Worm (Caenorhabditis elegans) whole organism, midembryonic: ENCODE results near the gene cash-1.

ENCODE experiments used
- T22C8.4 ChIP-seq: fragments of 200-800 bp; sonication (Bioruptor generic); IDR thresholded peaks from 2 replicates; pipeline ENCODE4 v1.3.6; 2022; ENCODE audit warnings: missing genetic modification characterization, missing compliant biosample characterization
- cog-1 ChIP-seq: sonication (generic microtip); optimal IDR thresholded peaks from 2 replicates; lab custom pipeline; 2016; ENCODE audit warnings: missing genetic modification characterization, missing compliant biosample characterization
- flt-1 ChIP-seq: fragments of 200-800 bp; sonication (Bioruptor generic); IDR thresholded peaks from 2 replicates; pipeline ENCODE4 v1.3.6; 2022; ENCODE audit warnings: missing genetic modification characterization, missing compliant biosample characterization
- klf-2 ChIP-seq: fragments of 200-800 bp; sonication (Bioruptor generic); conservative IDR thresholded peaks from 2 replicates; pipeline ENCODE4 v1.3.6; 2022; ENCODE audit warnings: missing genetic modification reagents, missing genetic modification characterization, missing compliant biosample characterization
- med-1 ChIP-seq: sonication (generic microtip); optimal IDR thresholded peaks from 2 replicates; lab custom pipeline; 2017; ENCODE audit warnings: missing genetic modification characterization, mild to moderate bottlenecking, missing compliant biosample characterization, antibody characterized with exemption, missing genetic modification reagents; ENCODE audit not compliant: insufficient read depth
- ref-1 ChIP-seq: fragments of 200-800 bp; sonication (Bioruptor generic); conservative IDR thresholded peaks from 2 replicates; pipeline ENCODE4 v1.3.6; 2022; ENCODE audit warnings: missing genetic modification reagents, missing genetic modification characterization, missing compliant biosample characterization
- tab-1 ChIP-seq: fragments of 200-800 bp; sonication (Bioruptor generic); IDR thresholded peaks from 2 replicates; pipeline ENCODE4 v1.3.6; 2022; ENCODE audit warnings: missing genetic modification characterization, missing compliant biosample characterization
- ztf-23 ChIP-seq: fragments of 200-800 bp; sonication (Bioruptor generic); IDR thresholded peaks from 2 replicates; pipeline ENCODE4 v1.3.6; 2022; ENCODE audit warnings: missing genetic modification reagents, missing genetic modification characterization, missing compliant biosample characterization
- ztf-29 ChIP-seq: fragments of 200-800 bp; sonication (Bioruptor generic); IDR thresholded peaks from 2 replicates; pipeline ENCODE4 v1.3.6; 2022; ENCODE audit warnings: missing genetic modification reagents, missing genetic modification characterization, missing compliant biosample characterization

The cash-1 gene

DNA sequence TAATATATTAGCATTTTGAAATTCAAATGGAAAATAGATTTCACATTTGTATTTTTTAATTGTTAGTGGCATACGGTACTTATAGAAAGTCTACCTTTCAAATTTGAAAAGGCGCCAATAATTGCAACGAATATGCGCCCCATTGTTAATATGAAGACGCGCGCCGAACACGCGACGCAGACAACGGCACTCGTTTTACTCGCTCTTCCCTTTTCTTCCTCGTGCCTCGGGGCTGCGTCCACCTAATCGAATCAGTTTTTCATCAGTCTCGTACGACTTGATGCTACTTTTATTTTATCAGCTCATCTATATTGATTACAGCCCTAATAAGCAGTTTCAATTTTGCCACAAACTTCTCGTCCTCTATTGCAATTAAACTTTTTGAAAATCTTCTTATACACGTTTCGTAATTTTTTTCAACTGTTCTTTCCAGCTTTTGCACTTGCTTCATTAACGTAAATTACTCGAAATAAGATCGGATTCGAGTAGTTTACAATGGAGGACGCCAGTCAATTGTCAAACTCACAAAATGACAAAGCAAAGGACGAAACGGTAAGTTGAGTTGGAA lies at the start of gene cash-1:
Gene cash-1 (plus strand): TSS at position 432 of the 568 bp plus-strand sequence.
- TF ChIP-seq ref-1 (GFP tag; lab: Robert Waterston, UW) (no peak), ztf-23 (GFP tag; lab: Robert Waterston, UW) (0 out of 2 replicates have a peak, but pooled peaks have one; percentile 18)

DNA sequence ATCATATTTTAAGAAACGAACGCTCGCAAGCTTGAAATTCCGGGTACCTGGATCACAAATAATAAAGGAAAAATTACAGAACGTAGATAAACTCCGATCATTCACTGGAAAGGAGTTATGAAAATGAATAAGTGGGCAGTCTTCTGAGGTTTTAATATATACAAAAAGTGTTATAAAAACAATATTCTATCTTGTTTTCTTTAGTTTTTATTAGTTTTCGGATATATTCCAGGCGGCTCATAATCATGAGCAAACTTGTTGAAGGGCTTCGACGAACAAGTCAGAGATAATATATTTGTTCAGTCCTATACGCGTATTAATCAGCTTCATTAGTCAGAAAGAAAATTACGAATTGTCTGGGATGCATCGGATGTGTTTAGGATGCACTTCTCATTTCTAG lies 48.1 kb upstream of the cash-1 start, which contains the start of gene gcy-6:
Gene gcy-6 (minus strand): TSS at position 101 of the 400 bp plus-strand sequence.
- TF ChIP-seq klf-2 (GFP tag; lab: Robert Waterston, UW) (no peak), tab-1 (no peak), med-1 (no peak), ztf-23 (GFP tag; lab: Robert Waterston, UW) (no peak), ref-1 (GFP tag; lab: Robert Waterston, UW) (no peak), flt-1 (no peak), cog-1 (tag; lab: Kevin White, UChicago) (no peak), T22C8.4 (GFP tag; lab: Robert Waterston, UW) (no peak), ztf-29 (GFP tag; lab: Robert Waterston, UW) (no peak)

DNA sequence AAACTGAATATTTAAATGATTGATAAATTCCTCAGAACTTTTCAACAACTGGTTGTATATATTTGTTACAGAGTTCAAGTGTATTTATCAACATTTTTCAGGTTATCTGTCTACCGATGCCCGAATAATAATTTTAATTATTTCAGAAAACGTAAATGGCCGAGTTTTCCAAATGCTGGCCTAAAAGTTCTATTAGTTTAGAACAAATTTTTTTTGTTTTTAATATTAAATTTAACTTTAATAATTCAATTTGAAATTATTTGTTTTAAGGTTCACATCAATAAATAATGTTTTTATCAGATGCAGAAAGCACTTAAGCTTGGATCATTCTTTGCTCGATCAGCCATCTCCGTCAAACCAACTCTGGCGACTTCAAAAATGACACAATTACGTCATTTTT lies 47.7 kb upstream of the cash-1 start, which contains the start of gene trx-2:
Gene trx-2 (plus strand): TSS at position 301 of the 400 bp plus-strand sequence.
- TF ChIP-seq ztf-29 (GFP tag; lab: Robert Waterston, UW), result no peak
- TF ChIP-seq med-1, result no peak
- TF ChIP-seq ref-1 (GFP tag; lab: Robert Waterston, UW), result no peak
- no peak for TF ChIP-seq T22C8.4 (GFP tag; lab: Robert Waterston, UW)
- TF ChIP-seq flt-1, result no peak
- no peak for TF ChIP-seq cog-1 (tag; lab: Kevin White, UChicago)
- TF ChIP-seq klf-2 (GFP tag; lab: Robert Waterston, UW), result no peak
- no peak for TF ChIP-seq ztf-23 (GFP tag; lab: Robert Waterston, UW)
- no peak for TF ChIP-seq tab-1

DNA sequence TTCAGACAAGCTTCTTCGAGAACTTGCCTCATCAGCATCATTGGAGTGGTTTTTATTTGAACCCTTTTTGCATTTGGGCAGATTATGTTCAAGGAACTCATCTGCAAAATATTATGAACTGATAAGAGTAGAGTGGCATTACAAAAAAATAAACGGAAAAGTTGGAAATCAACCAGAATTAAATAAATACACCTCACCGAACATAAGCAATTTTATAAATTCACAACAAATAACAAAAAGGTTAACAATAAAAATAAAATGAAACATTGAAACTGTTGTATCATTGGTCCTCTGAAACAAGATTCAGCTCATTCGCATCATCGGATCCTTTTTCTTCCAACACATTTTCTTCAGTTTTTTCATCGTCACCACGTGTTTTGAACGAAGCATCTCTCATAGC lies 44.8 kb upstream of the cash-1 start, which contains the start of gene asps-1:
Gene asps-1 (minus strand): TSS at position 101 of the 400 bp plus-strand sequence.
- no peak for TF ChIP-seq T22C8.4 (GFP tag; lab: Robert Waterston, UW)
- TF ChIP-seq ref-1 (GFP tag; lab: Robert Waterston, UW), result no peak
- TF ChIP-seq cog-1 (tag; lab: Kevin White, UChicago), result no peak
- no peak for TF ChIP-seq med-1
- no peak for TF ChIP-seq flt-1
- TF ChIP-seq klf-2 (GFP tag; lab: Robert Waterston, UW), result no peak
- no peak for TF ChIP-seq ztf-23 (GFP tag; lab: Robert Waterston, UW)
- TF ChIP-seq ztf-29 (GFP tag; lab: Robert Waterston, UW), result no peak
- no peak for TF ChIP-seq tab-1

DNA sequence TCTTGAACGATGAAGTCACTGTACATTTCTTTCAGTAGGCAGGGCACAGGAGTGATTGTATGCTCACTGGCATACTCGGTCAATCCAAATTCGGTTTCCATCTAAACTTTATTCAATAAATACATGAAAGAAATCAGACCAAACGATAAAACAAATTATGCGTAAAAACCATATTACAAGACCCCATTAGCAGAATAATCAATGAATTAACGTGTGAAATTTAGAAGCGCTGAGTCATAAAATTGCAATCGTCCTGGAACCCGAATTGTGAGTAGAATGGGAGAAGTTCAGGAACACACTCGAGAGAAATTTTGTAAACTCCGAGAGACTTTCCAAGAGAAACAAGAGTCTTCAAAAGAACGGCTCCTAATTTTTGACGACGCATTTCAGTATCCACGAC lies 42.6 kb upstream of the cash-1 start, which contains the start of gene B0024.11:
Gene B0024.11 (minus strand): TSS at position 101 of the 400 bp plus-strand sequence.
- no peak for TF ChIP-seq T22C8.4 (GFP tag; lab: Robert Waterston, UW)
- TF ChIP-seq flt-1, result no peak
- TF ChIP-seq ref-1 (GFP tag; lab: Robert Waterston, UW), result no peak
- no peak for TF ChIP-seq med-1
- no peak for TF ChIP-seq cog-1 (tag; lab: Kevin White, UChicago)
- TF ChIP-seq klf-2 (GFP tag; lab: Robert Waterston, UW), result no peak

DNA sequence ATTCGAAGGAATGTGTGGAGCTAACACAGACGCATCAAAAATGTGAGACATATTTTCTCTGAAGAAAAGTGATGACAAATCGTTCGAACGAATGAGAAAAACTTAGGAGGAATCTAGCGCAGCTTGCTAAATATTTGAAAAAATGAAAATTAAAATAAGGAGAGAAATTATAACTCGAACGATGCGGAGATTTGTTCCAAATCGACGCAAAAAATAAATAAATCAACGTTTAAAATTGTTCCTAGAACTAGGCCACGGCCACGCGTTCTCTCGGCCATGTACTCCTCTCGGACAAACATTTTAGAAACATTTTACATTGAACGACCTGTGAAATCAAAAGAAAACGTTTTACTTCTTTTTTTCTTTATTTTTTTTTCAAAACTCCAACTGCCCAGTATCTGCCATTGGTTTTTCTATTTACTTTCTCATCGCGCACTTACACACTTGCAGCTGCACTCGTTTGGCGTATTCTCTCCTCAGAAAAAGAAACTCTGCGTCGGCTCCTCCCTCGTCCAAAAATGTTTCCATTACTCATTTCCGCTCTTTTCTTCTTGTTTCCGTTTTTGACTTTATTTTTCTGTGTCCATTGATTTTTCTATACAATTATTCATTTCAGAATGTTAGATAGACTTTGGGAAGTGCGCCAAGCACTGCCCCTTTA lies 41.8 kb upstream of the cash-1 start, which contains the start of the genes gna-1 and B0024.13:
Gene gna-1 (minus strand): TSS at position 51 of the 661 bp plus-strand sequence.
Gene B0024.13 (plus strand): TSS at position 611 of the 661 bp plus-strand sequence.
- TF ChIP-seq ztf-23 (GFP tag; lab: Robert Waterston, UW), result peak; percentile 69; the same call in 1 of the 2 replicates
- TF ChIP-seq med-1, result no peak

DNA sequence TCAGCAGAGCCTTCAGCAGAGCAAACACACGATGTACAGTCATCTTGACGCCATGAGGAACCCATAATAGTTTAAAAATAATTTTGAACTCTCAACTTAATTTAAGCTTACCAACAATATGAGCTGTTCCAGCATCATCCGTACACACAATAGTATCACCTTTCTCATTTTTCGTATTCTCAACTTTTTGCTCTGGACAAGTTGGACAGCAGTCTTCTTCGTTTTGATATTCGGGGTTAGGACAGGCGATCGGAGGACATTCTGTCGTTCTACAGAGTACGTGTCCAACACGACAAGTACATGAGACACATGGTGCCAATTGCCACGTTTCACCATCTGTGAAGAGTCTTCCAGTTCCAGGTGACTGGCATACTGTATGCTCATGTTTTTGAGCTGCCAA lies 38.5 kb upstream of the cash-1 start:
- TF ChIP-seq ztf-29 (GFP tag; lab: Robert Waterston, UW) (no peak), med-1 (no peak), T22C8.4 (GFP tag; lab: Robert Waterston, UW) (no peak), tab-1 (no peak), ztf-23 (GFP tag; lab: Robert Waterston, UW) (no peak), cog-1 (tag; lab: Kevin White, UChicago) (no peak), ref-1 (GFP tag; lab: Robert Waterston, UW) (no peak)

DNA sequence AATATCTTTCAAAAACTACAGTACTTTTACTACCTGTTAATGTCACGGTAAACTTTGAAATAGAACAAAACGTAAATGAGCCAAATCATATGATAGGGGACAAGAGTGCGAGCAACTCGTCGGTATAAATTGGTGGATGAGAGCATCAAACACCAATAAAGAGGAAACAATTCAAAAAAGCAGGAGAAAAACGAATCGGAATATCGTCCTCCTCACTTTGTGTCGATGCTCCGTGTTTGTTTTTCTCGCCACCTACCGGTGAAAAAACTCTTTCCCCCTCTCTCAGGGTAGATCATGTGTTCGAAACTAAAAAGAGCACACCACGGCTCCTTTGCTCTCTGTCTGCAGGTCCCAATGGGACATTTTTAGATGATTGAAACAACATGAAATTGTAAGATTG lies 34.0 kb upstream of the cash-1 start:
- TF ChIP-seq klf-2 (GFP tag; lab: Robert Waterston, UW) (no peak), flt-1 (no peak), ztf-29 (GFP tag; lab: Robert Waterston, UW) (no peak)

DNA sequence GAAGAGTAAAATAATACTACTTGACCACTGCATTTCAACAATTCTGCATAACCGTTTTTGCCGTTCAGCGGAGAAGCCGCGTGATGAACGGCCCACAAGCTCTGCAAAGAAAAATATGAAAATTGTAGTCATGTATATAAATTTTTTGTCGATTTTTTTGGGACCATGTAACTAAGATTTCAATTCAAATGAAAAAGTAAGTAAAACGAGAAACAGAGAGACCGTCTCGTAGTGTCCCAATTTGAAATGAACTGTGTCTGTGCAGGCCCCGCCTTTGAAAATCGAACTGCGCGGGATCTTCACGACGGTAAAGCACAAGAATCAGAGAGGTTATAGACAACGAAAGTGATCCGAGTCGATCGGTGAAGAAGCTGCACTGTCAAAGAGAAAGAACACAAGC lies 30.0 kb upstream of the cash-1 start, which contains the start of gene crm-1:
Gene crm-1 (minus strand): TSS at position 101 of the 400 bp plus-strand sequence.
- TF ChIP-seq med-1, result no peak
- no peak for TF ChIP-seq flt-1
- TF ChIP-seq tab-1, result no peak
- TF ChIP-seq T22C8.4 (GFP tag; lab: Robert Waterston, UW), result no peak
- no peak for TF ChIP-seq klf-2 (GFP tag; lab: Robert Waterston, UW)
- no peak for TF ChIP-seq ztf-29 (GFP tag; lab: Robert Waterston, UW)
- no peak for TF ChIP-seq cog-1 (tag; lab: Kevin White, UChicago)
- TF ChIP-seq ref-1 (GFP tag; lab: Robert Waterston, UW), result no peak
- no peak for TF ChIP-seq ztf-23 (GFP tag; lab: Robert Waterston, UW)

DNA sequence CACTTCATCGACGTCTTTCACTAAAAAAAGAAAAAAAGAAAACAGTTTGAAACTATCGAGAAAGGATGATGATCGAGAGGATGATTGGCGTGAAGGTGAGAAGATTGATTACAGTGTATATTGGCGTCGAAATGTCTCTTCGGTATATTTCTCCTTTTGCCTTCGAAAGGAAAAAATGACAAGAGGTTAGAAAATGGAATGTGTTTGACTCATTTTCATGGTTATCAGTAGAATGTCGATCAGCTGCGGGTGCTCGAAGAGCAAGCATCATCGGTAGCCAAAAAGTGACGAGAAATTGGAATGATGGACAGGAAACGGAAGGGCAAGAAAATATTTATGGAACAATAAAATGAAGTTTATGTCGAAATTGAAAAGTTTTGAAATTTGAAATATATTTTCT lies 28.2 kb upstream of the cash-1 start:
- TF ChIP-seq med-1 (no peak), ztf-29 (GFP tag; lab: Robert Waterston, UW) (no peak), ztf-23 (GFP tag; lab: Robert Waterston, UW) (no peak), tab-1 (no peak), flt-1 (no peak), cog-1 (tag; lab: Kevin White, UChicago) (no peak), T22C8.4 (GFP tag; lab: Robert Waterston, UW) (no peak), ref-1 (GFP tag; lab: Robert Waterston, UW) (no peak), klf-2 (GFP tag; lab: Robert Waterston, UW) (no peak)
